Worm (Caenorhabditis elegans) whole organism, L2 larva: ENCODE results near the gene srh-63.

ENCODE experiments used
- R02D3.7 ChIP-seq: fragments of 150-350 bp; optimal IDR thresholded peaks from 2 replicates; lab custom pipeline; 2014; ENCODE audit warnings: missing biosample characterization, missing genetic modification characterization
- aly-2 ChIP-seq: fragments of 150-350 bp; optimal IDR thresholded peaks from 2 replicates; lab custom pipeline; 2014; ENCODE audit warnings: missing biosample characterization, missing genetic modification characterization
- ama-1 ChIP-seq: fragments of 150-350 bp; optimal IDR thresholded peaks from 2 replicates; lab custom pipeline; 2018; ENCODE audit warnings: inconsistent platforms
- ceh-82 ChIP-seq: fragments of 150-350 bp; optimal IDR thresholded peaks from 2 replicates; lab custom pipeline; 2014; ENCODE audit warnings: missing biosample characterization, missing genetic modification characterization
- egl-27 ChIP-seq: sonication (generic microtip); optimal IDR thresholded peaks from 3 replicates; lab custom pipeline; 2017; ENCODE audit warnings: missing biosample characterization, missing genetic modification reagents, missing genetic modification characterization
- mbf-1 ChIP-seq: sonication (generic microtip); optimal IDR thresholded peaks from 2 replicates; lab custom pipeline; 2017; ENCODE audit warnings: missing biosample characterization, missing genetic modification characterization
- nhr-237 ChIP-seq: fragments of 150-350 bp; optimal IDR thresholded peaks from 2 replicates; lab custom pipeline; 2014; ENCODE audit warnings: missing biosample characterization, missing genetic modification characterization
- skn-1 ChIP-seq: sonication (generic microtip); optimal IDR thresholded peaks from 2 replicates; lab custom pipeline; 2017; ENCODE audit warnings: missing biosample characterization, missing genetic modification characterization
- zag-1 ChIP-seq: fragments of 150-350 bp; optimal IDR thresholded peaks from 2 replicates; lab custom pipeline; 2014; ENCODE audit warnings: missing biosample characterization, missing genetic modification characterization
- ztf-1 ChIP-seq: fragments of 200-800 bp; sonication (Bioruptor generic); conservative IDR thresholded peaks from 2 replicates; pipeline ENCODE4 v1.3.6; 2022; ENCODE audit warnings: missing genetic modification characterization, missing compliant biosample characterization
- ztf-11 ChIP-seq: sonication (generic microtip); optimal IDR thresholded peaks from 2 replicates; lab custom pipeline; 2017; ENCODE audit warnings: missing biosample characterization, missing genetic modification characterization
- ztf-4 ChIP-seq: fragments of 150-350 bp; optimal IDR thresholded peaks from 2 replicates; lab custom pipeline; 2014; ENCODE audit warnings: missing biosample characterization, missing genetic modification characterization

- TF ChIP-seq egl-27 (tag; lab: Kevin White, UChicago) (no peak), ztf-4 (tag; lab: Kevin White, UChicago) (no peak), ztf-11 (tag; lab: Kevin White, UChicago) (no peak), skn-1 (tag; lab: Kevin White, UChicago) (no peak), zag-1 (tag; lab: Kevin White, UChicago) (no peak), mbf-1 (tag; lab: Kevin White, UChicago) (no peak), ztf-1 (GFP tag; lab: Robert Waterston, UW) (no peak), aly-2 (no peak), R02D3.7 (no peak), ama-1 (lab: Kevin White, UChicago) (no peak), nhr-237 (tag; lab: Kevin White, UChicago) (no peak), ceh-82 (tag; lab: Kevin White, UChicago) (no peak)
Observed at ce11 chrIV:14532366-14532765, 8.7 kb downstream of the srh-63 start.
